Worm (Caenorhabditis elegans) whole organism, young adult: ENCODE data around the gene syf-2.

ENCODE experiments used
- C06A6.2 ChIP-seq: fragments of 200-800 bp; sonication (Bioruptor generic); conservative IDR thresholded peaks from 2 replicates; pipeline ENCODE4 v1.3.6; 2022; ENCODE audit warnings: missing genetic modification characterization, missing compliant biosample characterization
- F57A8.1 ChIP-seq: fragments of 200-800 bp; sonication (Bioruptor generic); optimal IDR thresholded peaks from 2 replicates; lab custom pipeline; 2018; ENCODE audit warnings: mild to moderate bottlenecking, missing genetic modification characterization, moderate library complexity, missing compliant biosample characterization
- F57C9.4 ChIP-seq: sonication (generic microtip); optimal IDR thresholded peaks from 2 replicates; lab custom pipeline; 2017; ENCODE audit warnings: mild to moderate bottlenecking, missing genetic modification characterization, missing compliant biosample characterization
- T26A5.8 ChIP-seq: sonication (generic microtip); optimal IDR thresholded peaks from 2 replicates; lab custom pipeline; 2016; ENCODE audit warnings: missing genetic modification characterization, missing compliant biosample characterization
- ama-1 ChIP-seq, 3 experiments: fragments of 150-350 bp in 1 of 3; sonication (generic microtip) in 2 of 3; optimal IDR thresholded peaks; 2 replicates each; lab custom pipeline; 2014 to 2018; ENCODE audit warnings: missing biosample characterization in 2 of 3, missing genetic modification characterization in 2 of 3, missing genetic modification reagents in 2 of 3
- attf-5 ChIP-seq: fragments of 200-800 bp; sonication (Bioruptor generic); optimal IDR thresholded peaks from 2 replicates; lab custom pipeline; 2018; ENCODE audit warnings: mild to moderate bottlenecking, missing genetic modification characterization, missing compliant biosample characterization
- ceh-100 ChIP-seq: fragments of 200-800 bp; sonication (Bioruptor generic); IDR thresholded peaks from 2 replicates; pipeline ENCODE4 v1.3.6; 2022; ENCODE audit warnings: missing genetic modification reagents, missing genetic modification characterization, missing compliant biosample characterization
- ceh-27 ChIP-seq: fragments of 200-800 bp; sonication (Bioruptor generic); optimal IDR thresholded peaks from 2 replicates; lab custom pipeline; 2018; ENCODE audit warnings: mild to moderate bottlenecking, missing genetic modification characterization, moderate library complexity, missing compliant biosample characterization
- egrh-3 ChIP-seq: fragments of 200-800 bp; sonication (Bioruptor generic); IDR thresholded peaks from 2 replicates; pipeline ENCODE4 v1.3.6; 2022; ENCODE audit warnings: missing genetic modification reagents, missing genetic modification characterization, missing compliant biosample characterization
- hlh-26 ChIP-seq: fragments of 200-800 bp; sonication (Bioruptor generic); conservative IDR thresholded peaks from 2 replicates; pipeline ENCODE4 v1.3.6; 2022; ENCODE audit warnings: missing genetic modification reagents, missing genetic modification characterization, missing compliant biosample characterization
- snpc-1.3 ChIP-seq: sonication (generic microtip); optimal IDR thresholded peaks from 2 replicates; lab custom pipeline; 2017; ENCODE audit warnings: missing genetic modification characterization, mild to moderate bottlenecking, missing compliant biosample characterization, antibody characterized with exemption, moderate library complexity, missing genotype, missing genetic modification reagents; ENCODE audit not compliant: insufficient read depth
- tbp1 ChIP-seq: fragments of 200-800 bp; sonication (Bioruptor generic); optimal IDR thresholded peaks from 2 replicates; lab custom pipeline; 2018; ENCODE audit warnings: mild to moderate bottlenecking, missing genetic modification characterization, missing compliant biosample characterization
- ztf-3 ChIP-seq: fragments of 200-800 bp; sonication (Bioruptor generic); optimal IDR thresholded peaks from 2 replicates; lab custom pipeline; 2018; ENCODE audit warnings: mild to moderate bottlenecking, missing genetic modification characterization, missing compliant biosample characterization
- ztf-6 ChIP-seq: fragments of 200-800 bp; sonication (Bioruptor generic); IDR thresholded peaks from 2 replicates; pipeline ENCODE4 v1.3.6; 2022; ENCODE audit warnings: missing genetic modification reagents, missing genetic modification characterization, missing compliant biosample characterization

DNA sequence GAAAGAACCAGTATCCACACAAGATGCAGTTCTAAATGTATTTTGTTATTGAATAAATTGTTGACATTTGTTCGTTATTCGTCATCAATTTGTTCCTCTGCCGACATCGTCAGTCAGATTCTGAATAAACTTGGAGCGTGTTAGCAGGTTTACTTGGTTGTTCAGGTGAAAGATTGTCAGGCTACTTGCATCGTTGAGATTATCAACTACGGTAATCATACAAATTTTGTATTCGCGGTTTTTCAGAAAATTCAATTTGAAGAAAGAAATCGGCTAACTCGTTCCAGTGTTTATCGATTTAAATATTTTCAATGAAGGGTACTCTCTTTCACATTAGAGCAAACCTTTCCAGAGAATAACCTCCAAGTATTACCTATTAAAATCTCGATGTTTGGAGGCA is 47.8 kb upstream of the syf-2 start, which contains the start of gene R151.2:
- TF ChIP-seq F57C9.4 (tag; lab: Kevin White, UChicago): no peak
- TF ChIP-seq C06A6.2: no peak
- no peak for TF ChIP-seq attf-5 (GFP tag; lab: Kevin White, UChicago)
- TF ChIP-seq hlh-26: no peak
- no peak for TF ChIP-seq ztf-6 (GFP tag; lab: Robert Waterston, UW)
- peak; percentile 24; the same call in 1 of the 2 replicates for TF ChIP-seq ceh-100 (GFP tag; lab: Robert Waterston, UW)
- no peak for TF ChIP-seq tbp1 (GFP tag; lab: Kevin White, UChicago)
- no peak for TF ChIP-seq ama-1 (optimal IDR thresholded peaks at IDR 0.05; lab: Kevin White, UChicago)
- peak in 1 of 2 experiments; percentile 61 for TF ChIP-seq ama-1 (GFP tag; optimal IDR thresholded peaks at IDR 0.05; lab: Kevin White, UChicago)
- TF ChIP-seq ztf-3 (GFP tag; lab: Kevin White, UChicago): no peak
- TF ChIP-seq ceh-27 (GFP tag; lab: Kevin White, UChicago): no peak
- TF ChIP-seq F57A8.1 (GFP tag; lab: Kevin White, UChicago): peak; percentile 6
- TF ChIP-seq snpc-1.3 (tag; lab: Kevin White, UChicago): no peak
- no peak for TF ChIP-seq T26A5.8
- TF ChIP-seq egrh-3 (GFP tag; lab: Robert Waterston, UW): no peak
